Fruit fly (Drosophila melanogaster) whole organism, pupa: ENCODE measurements around the gene CG14736.

ENCODE experiments used
- CG13204 ChIP-seq: fragments of 200-800 bp; sonication (Bioruptor generic); optimal IDR thresholded peaks from 2 replicates; lab custom pipeline; 2018; ENCODE audit warnings: missing biosample characterization, mild to moderate bottlenecking, missing genetic modification characterization, moderate library complexity
- CG14655 ChIP-seq: fragments of 200-800 bp; sonication (Bioruptor generic); optimal IDR thresholded peaks from 3 replicates; lab custom pipeline; 2017; ENCODE audit warnings: mild to moderate bottlenecking, missing biosample characterization, missing genetic modification reagents, missing genetic modification characterization
- CG9948 ChIP-seq: fragments of 200-800 bp; sonication (Bioruptor generic); optimal IDR thresholded peaks from 2 replicates; lab custom pipeline; 2018; ENCODE audit warnings: missing biosample characterization, mild to moderate bottlenecking, missing genetic modification characterization, moderate library complexity
- Pif1A ChIP-seq: fragments of 200-800 bp; sonication (Bioruptor generic); optimal IDR thresholded peaks from 3 replicates; lab custom pipeline; 2016; ENCODE audit warnings: missing biosample characterization, missing genetic modification characterization
- Pif1B ChIP-seq: fragments of 200-800 bp; sonication (Bioruptor generic); optimal IDR thresholded peaks from 3 replicates; lab custom pipeline; 2016; ENCODE audit warnings: missing biosample characterization, missing genetic modification characterization

DNA sequence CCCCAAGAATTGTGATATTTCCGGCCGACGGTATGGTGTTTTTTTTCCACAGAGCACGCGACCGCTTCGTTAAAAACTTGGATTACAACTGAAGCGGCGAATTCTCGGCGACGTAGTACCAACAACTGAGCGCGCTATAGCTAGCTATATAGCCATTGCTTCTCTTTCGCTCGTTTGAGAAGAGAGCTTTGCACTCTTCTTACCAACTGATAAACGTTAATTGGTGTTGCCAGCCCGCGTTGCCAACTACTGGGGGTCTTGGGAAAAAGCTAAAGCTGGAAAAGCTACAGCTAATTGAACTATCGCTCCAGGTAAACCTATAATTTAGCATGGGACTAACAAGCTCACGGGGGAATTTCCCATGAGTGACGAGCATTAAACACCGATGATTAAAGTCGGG, 50.2 kb downstream of the CG14736 start, which contains the start of gene ATP8B:
- TF ChIP-seq Pif1A (no peak), CG9948 (no peak), CG13204 (GFP tag; lab: Kevin White, UChicago) (no peak), Pif1B (GFP tag; lab: Kevin White, UChicago) (no peak), CG14655 (no peak)
